Fruit fly (Drosophila melanogaster) Kc167 (cell line): ENCODE measurements around the gene mRpL21.

Experiments used
- Myc ChIP-seq: fragments of >200 bp; optimal IDR thresholded peaks from 2 replicates; lab custom pipeline; 2017; ENCODE audit warnings: missing external identifiers
- Sin3A ChIP-seq: fragments of >200 bp; optimal IDR thresholded peaks from 2 replicates; lab custom pipeline; 2018; ENCODE audit warnings: missing external identifiers
- h ChIP-seq: fragments of >200 bp; optimal IDR thresholded peaks from 3 replicates; lab custom pipeline; 2018; ENCODE audit warnings: missing external identifiers
- insv ChIP-seq: fragments of >200 bp; optimal IDR thresholded peaks from 3 replicates; lab custom pipeline; 2018; ENCODE audit warnings: missing external identifiers
- psq ChIP-seq: fragments of >200 bp; optimal IDR thresholded peaks from 2 replicates; lab custom pipeline; 2017; ENCODE audit warnings: missing external identifiers
- ttk ChIP-seq: sonication (Bioruptor generic); optimal IDR thresholded peaks from 2 replicates; lab custom pipeline; 2017; ENCODE audit warnings: missing external identifiers

dm6 chr3L:19268720-19269401, 14.0 kb upstream of the mRpL21 start, which contains the start of the genes Aldh7A1 and CG14085:
- TF ChIP-seq psq (lab: Kevin White, UChicago) (no peak), Myc (no peak), Sin3A (no peak), insv (no peak), ttk (lab: Kevin White, UChicago) (no peak), h (lab: Kevin White, UChicago) (no peak)
